Fruit fly (Drosophila melanogaster) whole organism, prepupa: Measurements from ENCODE around the gene Sec23.

ENCODE experiments used
- Blimp-1 ChIP-seq: fragments of 200-800 bp; sonication (Bioruptor generic); optimal IDR thresholded peaks from 3 replicates; lab custom pipeline; 2017; ENCODE audit warnings: missing biosample characterization, missing genetic modification characterization, mild to moderate bottlenecking, moderate library complexity, missing genetic modification reagents
- CG10631 ChIP-seq: fragments of 200-800 bp; sonication (Bioruptor generic); optimal IDR thresholded peaks from 2 replicates; lab custom pipeline; 2016; ENCODE audit warnings: missing biosample characterization, missing genetic modification characterization
- CG10669 ChIP-seq: fragments of 200-800 bp; sonication (Bioruptor generic); optimal IDR thresholded peaks from 3 replicates; lab custom pipeline; 2018; ENCODE audit warnings: missing biosample characterization, mild to moderate bottlenecking, missing genetic modification characterization, moderate library complexity
- CG11294 ChIP-seq: fragments of 200-800 bp; sonication (Bioruptor generic); IDR thresholded peaks from 2 replicates; pipeline ENCODE4 v1.3.6; 2022; ENCODE audit warnings: missing biosample characterization, missing genetic modification characterization
- CG11762 ChIP-seq: fragments of 200-800 bp; sonication (Bioruptor generic); optimal IDR thresholded peaks from 3 replicates; lab custom pipeline; 2016; ENCODE audit warnings: missing biosample characterization, missing genetic modification characterization; ENCODE audit not compliant: insufficient read depth
- CG11902 ChIP-seq: fragments of 200-800 bp; sonication (Bioruptor generic); optimal IDR thresholded peaks from 3 replicates; lab custom pipeline; 2016; ENCODE audit warnings: missing biosample characterization, missing genetic modification characterization
- CG15336 ChIP-seq: fragments of 200-800 bp; sonication (Bioruptor generic); IDR thresholded peaks from 2 replicates; pipeline ENCODE4 v1.3.6; 2022; ENCODE audit warnings: missing biosample characterization, missing genetic modification characterization
- CG1621 ChIP-seq: fragments of 200-800 bp; sonication (Bioruptor generic); optimal IDR thresholded peaks from 3 replicates; lab custom pipeline; 2018; ENCODE audit warnings: missing biosample characterization, mild to moderate bottlenecking, missing genetic modification characterization
- CG16779 ChIP-seq: fragments of 200-800 bp; sonication (Bioruptor generic); optimal IDR thresholded peaks from 3 replicates; lab custom pipeline; 2017; ENCODE audit warnings: missing biosample characterization, mild to moderate bottlenecking, missing genetic modification characterization
- CG3032 ChIP-seq: fragments of 200-800 bp; optimal IDR thresholded peaks from 2 replicates; lab custom pipeline; 2019; ENCODE audit warnings: missing biosample characterization, mild to moderate bottlenecking, missing genetic modification characterization, moderate library complexity
- CG31627 ChIP-seq: fragments of 200-800 bp; sonication (Bioruptor generic); optimal IDR thresholded peaks from 3 replicates; lab custom pipeline; 2016; ENCODE audit warnings: missing biosample characterization, missing genetic modification characterization
- CG32006 ChIP-seq: fragments of 200-800 bp; sonication (Bioruptor generic); optimal IDR thresholded peaks from 3 replicates; lab custom pipeline; 2017; ENCODE audit warnings: missing biosample characterization, mild to moderate bottlenecking, missing genetic modification characterization
- CG34406 ChIP-seq: fragments of 200-800 bp; sonication (Bioruptor generic); optimal IDR thresholded peaks from 3 replicates; lab custom pipeline; 2016; ENCODE audit warnings: missing biosample characterization, missing genetic modification characterization
- CG3919 ChIP-seq: fragments of 200-800 bp; sonication (Bioruptor generic); optimal IDR thresholded peaks from 3 replicates; lab custom pipeline; 2016; ENCODE audit warnings: missing biosample characterization, missing genetic modification characterization
- CG4318 ChIP-seq: fragments of 200-800 bp; sonication (Bioruptor generic); optimal IDR thresholded peaks from 3 replicates; lab custom pipeline; 2017; ENCODE audit warnings: missing biosample characterization, mild to moderate bottlenecking, missing genetic modification characterization
- CG6276 ChIP-seq: fragments of 200-800 bp; sonication (Bioruptor generic); optimal IDR thresholded peaks from 2 replicates; lab custom pipeline; 2017; ENCODE audit warnings: missing biosample characterization, mild to moderate bottlenecking, missing genetic modification characterization
- CG6792 ChIP-seq: fragments of 200-800 bp; sonication (Bioruptor generic); optimal IDR thresholded peaks from 3 replicates; lab custom pipeline; 2016; ENCODE audit warnings: missing biosample characterization, missing genetic modification characterization
- CG6808 ChIP-seq: fragments of 200-800 bp; sonication (Bioruptor generic); optimal IDR thresholded peaks from 3 replicates; lab custom pipeline; 2017; ENCODE audit warnings: missing biosample characterization, missing genetic modification characterization, mild to moderate bottlenecking, moderate library complexity, missing genetic modification reagents
- CG6854 ChIP-seq: fragments of 200-800 bp; sonication (Bioruptor generic); optimal IDR thresholded peaks from 2 replicates; lab custom pipeline; 2017; ENCODE audit warnings: missing biosample characterization, mild to moderate bottlenecking, missing genetic modification characterization
- CG7368 ChIP-seq: fragments of 200-800 bp; sonication (Bioruptor generic); optimal IDR thresholded peaks from 3 replicates; lab custom pipeline; 2016; ENCODE audit warnings: missing biosample characterization, missing genetic modification characterization
- CG8119 ChIP-seq: fragments of 200-800 bp; sonication (Bioruptor generic); IDR thresholded peaks from 3 replicates; pipeline ENCODE4 v1.3.6; 2022; ENCODE audit warnings: missing biosample characterization, missing genetic modification characterization
- CG8319 ChIP-seq: fragments of 200-800 bp; sonication (Bioruptor generic); optimal IDR thresholded peaks from 3 replicates; lab custom pipeline; 2016; ENCODE audit warnings: missing biosample characterization, missing genetic modification characterization
- CG8632 ChIP-seq: fragments of 200-800 bp; sonication (Bioruptor generic); optimal IDR thresholded peaks from 3 replicates; lab custom pipeline; 2016; ENCODE audit warnings: missing biosample characterization, missing genetic modification characterization
- CG9139 ChIP-seq: fragments of 200-800 bp; sonication (Bioruptor generic); optimal IDR thresholded peaks from 3 replicates; lab custom pipeline; 2017; ENCODE audit warnings: missing biosample characterization, mild to moderate bottlenecking, missing genetic modification characterization
- Eip75B ChIP-seq: fragments of 200-800 bp; sonication (Bioruptor generic); optimal IDR thresholded peaks from 3 replicates; lab custom pipeline; 2016; ENCODE audit warnings: missing biosample characterization, missing genetic modification characterization
- Eip78C ChIP-seq: fragments of 200-800 bp; sonication (Bioruptor generic); peaks from one replicate; lab custom pipeline; 2016; ENCODE audit warnings: missing biosample characterization, missing genetic modification characterization
- Eip93F ChIP-seq: fragments of 200-800 bp; sonication (Bioruptor generic); optimal IDR thresholded peaks from 2 replicates; lab custom pipeline; 2016; ENCODE audit warnings: missing biosample characterization, mild to moderate bottlenecking, missing genetic modification characterization
- Ets21C ChIP-seq: fragments of 200-800 bp; sonication (Bioruptor generic); optimal IDR thresholded peaks from 3 replicates; lab custom pipeline; 2016; ENCODE audit warnings: missing biosample characterization, missing genetic modification characterization
- Ets96B ChIP-seq: fragments of 200-800 bp; optimal IDR thresholded peaks from 2 replicates; lab custom pipeline; 2019; ENCODE audit warnings: missing biosample characterization, mild to moderate bottlenecking, missing genetic modification characterization, moderate library complexity
- Gug ChIP-seq: fragments of 200-800 bp; sonication (Bioruptor generic); IDR thresholded peaks from 2 replicates; pipeline ENCODE4 v1.3.6; 2022; ENCODE audit warnings: missing biosample characterization, missing genetic modification characterization
- Hr38 ChIP-seq: sonication (Bioruptor generic); optimal IDR thresholded peaks from 2 replicates; lab custom pipeline; 2016; ENCODE audit warnings: missing biosample characterization, missing genetic modification characterization
- Hr4 ChIP-seq: fragments of 200-800 bp; sonication (Bioruptor generic); optimal IDR thresholded peaks from 3 replicates; lab custom pipeline; 2016; ENCODE audit warnings: missing biosample characterization, missing genetic modification characterization
- Met ChIP-seq: fragments of 200-800 bp; sonication (Bioruptor generic); optimal IDR thresholded peaks from 3 replicates; lab custom pipeline; 2016; ENCODE audit warnings: missing biosample characterization, missing genetic modification characterization
- OdsH ChIP-seq: fragments of 200-800 bp; sonication (Bioruptor generic); optimal IDR thresholded peaks from 3 replicates; lab custom pipeline; 2016; ENCODE audit warnings: missing biosample characterization, missing genetic modification characterization
- Smox ChIP-seq: fragments of 200-800 bp; sonication (Bioruptor generic); optimal IDR thresholded peaks from 3 replicates; lab custom pipeline; 2016; ENCODE audit warnings: missing biosample characterization, missing genetic modification characterization
- Sox14 ChIP-seq: fragments of 200-800 bp; sonication (Bioruptor generic); optimal IDR thresholded peaks from 3 replicates; lab custom pipeline; 2016; ENCODE audit warnings: missing biosample characterization, missing genetic modification characterization
- Sox15 ChIP-seq: fragments of 200-800 bp; sonication (Bioruptor generic); optimal IDR thresholded peaks from 3 replicates; lab custom pipeline; 2016; ENCODE audit warnings: missing biosample characterization, missing genetic modification characterization
- achi ChIP-seq: fragments of 200-800 bp; sonication (Bioruptor generic); optimal IDR thresholded peaks from 3 replicates; lab custom pipeline; 2016; ENCODE audit warnings: missing biosample characterization, missing genetic modification characterization
- cyc ChIP-seq: fragments of 200-800 bp; sonication (Bioruptor generic); optimal IDR thresholded peaks from 3 replicates; lab custom pipeline; 2016; ENCODE audit warnings: missing biosample characterization, missing genetic modification characterization
- dac ChIP-seq: fragments of 200-800 bp; sonication (Bioruptor generic); optimal IDR thresholded peaks from 2 replicates; lab custom pipeline; 2017; ENCODE audit warnings: missing biosample characterization, mild to moderate bottlenecking, missing genetic modification characterization
- dsx ChIP-seq: fragments of 200-800 bp; optimal IDR thresholded peaks from 3 replicates; lab custom pipeline; 2019; ENCODE audit warnings: missing biosample characterization, mild to moderate bottlenecking, missing genetic modification characterization, moderate library complexity; ENCODE audit not compliant: poor library complexity, severe bottlenecking
- eg ChIP-seq: fragments of 200-800 bp; sonication (Bioruptor generic); IDR thresholded peaks from 3 replicates; pipeline ENCODE4 v1.3.6; 2022; ENCODE audit warnings: missing biosample characterization, missing genetic modification characterization
- esn ChIP-seq: fragments of 200-800 bp; sonication (Bioruptor generic); optimal IDR thresholded peaks from 2 replicates; lab custom pipeline; 2016; ENCODE audit warnings: missing biosample characterization, mild to moderate bottlenecking, missing genetic modification characterization, moderate library complexity
- fd59A ChIP-seq: fragments of 200-800 bp; sonication (Bioruptor generic); optimal IDR thresholded peaks from 2 replicates; lab custom pipeline; 2017; ENCODE audit warnings: missing biosample characterization, mild to moderate bottlenecking, missing genetic modification characterization, missing genetic modification reagents
- fd85E ChIP-seq: fragments of 200-800 bp; sonication (Bioruptor generic); optimal IDR thresholded peaks from 3 replicates; lab custom pipeline; 2016; ENCODE audit warnings: missing biosample characterization, missing genetic modification characterization
- lz ChIP-seq: fragments of 200-800 bp; sonication (Bioruptor generic); optimal IDR thresholded peaks from 3 replicates; lab custom pipeline; 2016; ENCODE audit warnings: missing biosample characterization, missing genetic modification characterization
- net ChIP-seq: fragments of 200-800 bp; sonication (Bioruptor generic); optimal IDR thresholded peaks from 3 replicates; lab custom pipeline; 2016; ENCODE audit warnings: missing biosample characterization, missing genetic modification characterization
- pdm3 ChIP-seq: fragments of 200-800 bp; sonication (Bioruptor generic); optimal IDR thresholded peaks from 3 replicates; lab custom pipeline; 2016; ENCODE audit warnings: missing biosample characterization, missing genetic modification characterization
- spab ChIP-seq: fragments of 200-800 bp; sonication (Bioruptor generic); optimal IDR thresholded peaks from 2 replicates; lab custom pipeline; 2017; ENCODE audit warnings: missing biosample characterization, mild to moderate bottlenecking, missing genetic modification characterization, missing genetic modification reagents
- ss ChIP-seq, 2 experiments: fragments of 200-800 bp; sonication (Bioruptor generic); optimal IDR thresholded peaks; 2 replicates in 1 of 2; 3 replicates in 1 of 2; lab custom pipeline; 2017 to 2018; ENCODE audit warnings: mild to moderate bottlenecking in 2 of 2, missing biosample characterization in 2 of 2, missing genetic modification characterization in 2 of 2, moderate library complexity in 1 of 2
- svp ChIP-seq: fragments of 200-800 bp; sonication (Bioruptor generic); peaks from one replicate; lab custom pipeline; 2016; ENCODE audit warnings: missing biosample characterization, missing genetic modification characterization
- topi ChIP-seq: fragments of 200-800 bp; sonication (Bioruptor generic); optimal IDR thresholded peaks from 3 replicates; lab custom pipeline; 2016; ENCODE audit warnings: missing biosample characterization, missing genetic modification characterization
- vri ChIP-seq: fragments of 200-800 bp; sonication (Bioruptor generic); optimal IDR thresholded peaks from 3 replicates; lab custom pipeline; 2016; ENCODE audit warnings: missing biosample characterization, mild to moderate bottlenecking, missing genetic modification characterization

Sec23 gene

dm6 chr3R:5694461-5694860 is 45.6 kb downstream of the Sec23 start:
- peak; percentile 55 for TF ChIP-seq pdm3 (GFP tag; lab: Kevin White, UChicago)
- TF ChIP-seq Eip93F (GFP tag; lab: Kevin White, UChicago): no peak
- TF ChIP-seq esn (GFP tag; lab: Kevin White, UChicago): peak; percentile 37
- peak; percentile 29 for TF ChIP-seq Met
- peak; percentile 6 for TF ChIP-seq CG6792 (GFP tag; lab: Kevin White, UChicago)
- no peak for TF ChIP-seq spab (GFP tag; lab: Kevin White, UChicago)
- TF ChIP-seq CG8319: no peak
- TF ChIP-seq CG11294 (GFP tag; lab: Robert Waterston, UW): 0 out of 2 replicates have a peak, but pooled peaks have one; percentile 53
- peak; percentile 60 for TF ChIP-seq CG3919 (GFP tag; lab: Kevin White, UChicago)
- TF ChIP-seq CG1621 (tag; lab: Kevin White, UChicago): peak; percentile 10
- peak; percentile 12 for TF ChIP-seq CG31627
- TF ChIP-seq CG11762 (GFP tag; lab: Kevin White, UChicago): peak; percentile 38
- peak; percentile 17 for TF ChIP-seq lz (GFP tag; lab: Kevin White, UChicago)
- no peak for TF ChIP-seq Hr38
- peak; percentile 64 for TF ChIP-seq Gug
- no peak for TF ChIP-seq Sox15 (GFP tag; lab: Kevin White, UChicago)
- peak; percentile 41 for TF ChIP-seq topi (GFP tag; lab: Kevin White, UChicago)
- TF ChIP-seq Eip75B (GFP tag; lab: Kevin White, UChicago): peak; percentile 52
- no peak for TF ChIP-seq CG6854
- TF ChIP-seq dac (GFP tag; lab: Kevin White, UChicago): peak; percentile 38
- peak; percentile 2 for TF ChIP-seq CG3032 (tag; lab: Kevin White, UChicago)
- peak; percentile 68 for TF ChIP-seq OdsH
- peak; percentile 55 for TF ChIP-seq Sox14 (GFP tag; lab: Kevin White, UChicago)
- TF ChIP-seq CG9139 (GFP tag; lab: Kevin White, UChicago): no peak
- TF ChIP-seq cyc (GFP tag; lab: Kevin White, UChicago): peak; percentile 25
- no peak for TF ChIP-seq fd85E
- peak; percentile 7 for TF ChIP-seq CG10669 (GFP tag; lab: Kevin White, UChicago)
- peak; percentile 28 for TF ChIP-seq CG10631 (GFP tag; lab: Kevin White, UChicago)
- TF ChIP-seq svp (GFP tag; lab: Kevin White, UChicago): no peak
- no peak for TF ChIP-seq Blimp-1
- peak; percentile 80 for TF ChIP-seq Eip78C
- TF ChIP-seq vri (GFP tag; lab: Kevin White, UChicago): no peak
- TF ChIP-seq net (GFP tag; lab: Kevin White, UChicago): peak; percentile 53
- peak; percentile 53 for TF ChIP-seq Ets96B
- peak; percentile 27 for TF ChIP-seq Smox (GFP tag; lab: Kevin White, UChicago)
- no peak for TF ChIP-seq dsx (GFP tag; lab: Kevin White, UChicago)
- TF ChIP-seq CG15336 (GFP tag; lab: Robert Waterston, UW): peak; percentile 90
- no peak for TF ChIP-seq Ets21C
- TF ChIP-seq CG16779: peak; percentile 3
- TF ChIP-seq CG7368 (GFP tag; lab: Kevin White, UChicago): peak; percentile 36
- TF ChIP-seq CG11902 (GFP tag; lab: Kevin White, UChicago): no peak
- peak; percentile 11 for TF ChIP-seq CG8632 (GFP tag; lab: Kevin White, UChicago)
- TF ChIP-seq fd59A (GFP tag; lab: Kevin White, UChicago): no peak
- peak; percentile 59 for TF ChIP-seq achi
- peak; percentile 80 for TF ChIP-seq Hr4 (GFP tag; lab: Kevin White, UChicago)
- TF ChIP-seq CG32006 (GFP tag; lab: Kevin White, UChicago): peak; percentile 79
- TF ChIP-seq eg (GFP tag; lab: Robert Waterston, UW): peak; percentile 92
- peak; percentile 89 for TF ChIP-seq CG8119 (GFP tag; lab: Robert Waterston, UW)
- no peak for TF ChIP-seq ss (GFP tag; optimal IDR thresholded peaks at IDR 0.05; lab: Kevin White, UChicago)
- peak; percentile 5 for TF ChIP-seq CG6808
- TF ChIP-seq CG4318 (GFP tag; lab: Kevin White, UChicago): peak; percentile 61
- peak; percentile 77 for TF ChIP-seq CG6276 (GFP tag; lab: Kevin White, UChicago)
- peak; percentile 34 for TF ChIP-seq CG34406 (GFP tag; lab: Kevin White, UChicago)
